Fruit fly (Drosophila melanogaster) S2 (cell line): ENCODE measurements around the gene CG11658.

Experiments used
- CG8478 ChIP-seq: fragments of >200 bp; optimal IDR thresholded peaks from 2 replicates; lab custom pipeline; 2018
- CTCF ChIP-seq, 2 experiments: fragments of >200 bp; optimal IDR thresholded peaks; 2 replicates each; lab custom pipeline; 2018

DNA sequence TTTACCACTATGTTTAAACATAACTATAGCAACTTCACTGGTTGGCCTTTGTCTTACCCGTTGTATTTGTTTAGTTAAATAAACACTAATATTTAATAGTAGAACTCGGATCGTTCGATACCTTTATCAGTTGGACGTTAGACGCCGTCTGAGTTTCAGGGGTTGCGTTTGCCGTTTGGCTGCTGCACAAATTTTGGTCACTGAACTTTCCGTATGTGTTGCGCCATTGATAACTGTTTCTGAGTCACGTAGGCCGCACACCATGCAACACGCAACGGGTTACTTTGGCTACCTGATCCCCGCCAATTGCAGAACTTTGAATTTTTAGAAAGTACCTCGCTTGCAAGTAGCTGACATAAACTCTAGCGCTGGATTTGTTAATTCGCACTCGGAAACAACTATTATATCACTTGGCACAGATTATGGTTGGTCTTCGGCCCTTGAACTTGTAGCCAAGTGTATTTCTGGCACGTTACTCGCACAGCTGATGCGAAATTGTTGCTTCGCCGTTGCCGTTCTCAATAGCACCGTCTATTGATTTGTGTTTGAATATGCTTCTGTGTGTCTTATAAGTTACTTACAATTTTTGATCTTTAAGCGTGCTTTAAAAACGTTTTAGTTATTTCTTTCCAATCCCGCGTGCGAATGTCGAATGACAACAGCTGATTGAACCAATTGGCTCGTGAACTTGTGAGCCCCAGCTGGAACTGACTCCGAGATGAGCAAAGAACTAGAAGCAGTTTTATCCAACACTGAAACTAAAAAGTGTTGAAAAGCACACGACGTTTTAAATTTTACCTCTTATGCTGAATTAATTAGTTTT lies 11.8 kb downstream of the CG11658 start, which contains the start of gene Dph1:
- TF ChIP-seq CG8478 (no peak), CTCF (optimal IDR thresholded peaks at IDR 0.05; lab: Kevin White, UChicago) (peak in 1 of 2 experiments; percentile 5)
